Worm (Caenorhabditis elegans) whole organism, L2 larva: ENCODE measurements around the gene ymel-1.

ENCODE experiments used
- C34F6.9 ChIP-seq: fragments of 150-350 bp; optimal IDR thresholded peaks from 2 replicates; lab custom pipeline; 2014; ENCODE audit warnings: missing biosample characterization, missing genetic modification characterization
- F13H6.1 ChIP-seq: sonication (generic microtip); optimal IDR thresholded peaks from 2 replicates; lab custom pipeline; 2016; ENCODE audit warnings: missing genetic modification characterization, missing compliant biosample characterization
- R02D3.7 ChIP-seq: fragments of 150-350 bp; optimal IDR thresholded peaks from 2 replicates; lab custom pipeline; 2014; ENCODE audit warnings: missing biosample characterization, missing genetic modification characterization
- Y55F3AM.14 ChIP-seq: fragments of 200-800 bp; sonication (Bioruptor generic); optimal IDR thresholded peaks from 2 replicates; lab custom pipeline; 2018; ENCODE audit warnings: mild to moderate bottlenecking, missing genetic modification characterization, missing compliant biosample characterization
- ZK546.5 ChIP-seq: sonication (generic microtip); optimal IDR thresholded peaks from 2 replicates; lab custom pipeline; 2017; ENCODE audit warnings: missing biosample characterization, missing genetic modification characterization
- alr-1 ChIP-seq: fragments of 150-350 bp; optimal IDR thresholded peaks from 2 replicates; lab custom pipeline; 2014; ENCODE audit warnings: missing biosample characterization, missing genetic modification characterization
- ama-1 ChIP-seq: fragments of 150-350 bp; optimal IDR thresholded peaks from 2 replicates; lab custom pipeline; 2018; ENCODE audit warnings: inconsistent platforms
- blmp-1 ChIP-seq: sonication (generic microtip); optimal IDR thresholded peaks from 2 replicates; lab custom pipeline; 2017; ENCODE audit warnings: missing genetic modification characterization, mild to moderate bottlenecking, missing compliant biosample characterization, antibody characterized with exemption, moderate library complexity; ENCODE audit not compliant: insufficient read depth
- ceh-16 ChIP-seq: fragments of 150-350 bp; optimal IDR thresholded peaks from 2 replicates; lab custom pipeline; 2014; ENCODE audit warnings: missing biosample characterization, missing genetic modification characterization
- ceh-82 ChIP-seq: fragments of 150-350 bp; optimal IDR thresholded peaks from 2 replicates; lab custom pipeline; 2014; ENCODE audit warnings: missing biosample characterization, missing genetic modification characterization
- crh-2 ChIP-seq: sonication (generic microtip); optimal IDR thresholded peaks from 2 replicates; lab custom pipeline; 2017; ENCODE audit warnings: missing biosample characterization, missing genetic modification characterization
- egl-27 ChIP-seq: sonication (generic microtip); optimal IDR thresholded peaks from 3 replicates; lab custom pipeline; 2017; ENCODE audit warnings: missing biosample characterization, missing genetic modification reagents, missing genetic modification characterization
- elt-1 ChIP-seq: fragments of 150-350 bp; optimal IDR thresholded peaks from 2 replicates; lab custom pipeline; 2014; ENCODE audit warnings: missing biosample characterization, missing genetic modification characterization
- elt-3 ChIP-seq: sonication (generic microtip); optimal IDR thresholded peaks from 2 replicates; lab custom pipeline; 2017; ENCODE audit warnings: missing biosample characterization, missing genetic modification characterization
- fos-1 ChIP-seq: fragments of 150-350 bp; optimal IDR thresholded peaks from 2 replicates; lab custom pipeline; 2014; ENCODE audit warnings: missing biosample characterization, missing genetic modification characterization
- gmeb-1 ChIP-seq: fragments of 150-350 bp; optimal IDR thresholded peaks from 2 replicates; lab custom pipeline; 2014; ENCODE audit warnings: missing biosample characterization, missing genetic modification characterization
- lin-11 ChIP-seq: fragments of 150-350 bp; sonication (generic microtip); optimal IDR thresholded peaks from 2 replicates; lab custom pipeline; 2014; ENCODE audit warnings: missing biosample characterization, missing genetic modification characterization, inconsistent platforms, mixed read lengths
- lin-13 ChIP-seq: fragments of 150-350 bp; optimal IDR thresholded peaks from 2 replicates; lab custom pipeline; 2014; ENCODE audit warnings: missing biosample characterization, missing genetic modification reagents, missing genetic modification characterization
- lin-39 ChIP-seq: fragments of 150-350 bp; optimal IDR thresholded peaks from 2 replicates; lab custom pipeline; 2014; ENCODE audit warnings: missing biosample characterization, missing genetic modification reagents, missing genetic modification characterization
- lsy-2 ChIP-seq, 2 experiments: fragments of 150-350 bp in 1 of 2; sonication (generic microtip) in 1 of 2; optimal IDR thresholded peaks; 2 replicates each; lab custom pipeline; 2014 to 2017; ENCODE audit warnings: missing biosample characterization in 2 of 2, missing genetic modification characterization in 2 of 2
- mab-5 ChIP-seq: fragments of 150-350 bp; optimal IDR thresholded peaks from 2 replicates; lab custom pipeline; 2014; ENCODE audit warnings: missing biosample characterization, missing genetic modification characterization
- mbf-1 ChIP-seq: sonication (generic microtip); optimal IDR thresholded peaks from 2 replicates; lab custom pipeline; 2017; ENCODE audit warnings: missing biosample characterization, missing genetic modification characterization
- mdl-1 ChIP-seq, 2 experiments: fragments of 150-350 bp in 1 of 2; sonication (generic microtip) in 1 of 2; optimal IDR thresholded peaks; 2 replicates each; lab custom pipeline; 2017; ENCODE audit warnings: missing biosample characterization in 2 of 2, missing genetic modification characterization in 2 of 2
- nhr-10 ChIP-seq: sonication (generic microtip); optimal IDR thresholded peaks from 2 replicates; lab custom pipeline; 2017; ENCODE audit warnings: missing biosample characterization, missing genetic modification characterization
- nhr-11 ChIP-seq: fragments of 150-350 bp; optimal IDR thresholded peaks from 2 replicates; lab custom pipeline; 2014; ENCODE audit warnings: missing biosample characterization, missing genetic modification characterization
- nhr-12 ChIP-seq: fragments of 150-350 bp; optimal IDR thresholded peaks from 2 replicates; lab custom pipeline; 2014; ENCODE audit warnings: missing biosample characterization, missing genetic modification characterization
- nhr-129 ChIP-seq: fragments of 150-350 bp; optimal IDR thresholded peaks from 2 replicates; lab custom pipeline; 2014; ENCODE audit warnings: missing biosample characterization, missing genetic modification characterization
- nhr-21 ChIP-seq: fragments of 150-350 bp; optimal IDR thresholded peaks from 2 replicates; lab custom pipeline; 2014; ENCODE audit warnings: missing biosample characterization, missing genetic modification characterization
- nhr-23 ChIP-seq: fragments of 150-350 bp; optimal IDR thresholded peaks from 2 replicates; lab custom pipeline; 2014; ENCODE audit warnings: missing biosample characterization, missing genetic modification reagents, missing genetic modification characterization
- nhr-25 ChIP-seq: fragments of 150-350 bp; sonication (generic microtip); optimal IDR thresholded peaks from 3 replicates; lab custom pipeline; 2014; ENCODE audit warnings: missing biosample characterization, missing genetic modification characterization
- nhr-6 ChIP-seq: fragments of 150-350 bp; optimal IDR thresholded peaks from 2 replicates; lab custom pipeline; 2014; ENCODE audit warnings: missing biosample characterization, missing genetic modification characterization
- peb-1 ChIP-seq: fragments of 150-350 bp; optimal IDR thresholded peaks from 2 replicates; lab custom pipeline; 2014; ENCODE audit warnings: missing biosample characterization, missing genetic modification characterization
- sem-4 ChIP-seq: fragments of 150-350 bp; optimal IDR thresholded peaks from 2 replicates; lab custom pipeline; 2014; ENCODE audit warnings: missing biosample characterization, missing genetic modification reagents, missing genetic modification characterization
- skn-1 ChIP-seq: sonication (generic microtip); optimal IDR thresholded peaks from 2 replicates; lab custom pipeline; 2017; ENCODE audit warnings: missing biosample characterization, missing genetic modification characterization
- sma-3 ChIP-seq: sonication (generic microtip); optimal IDR thresholded peaks from 2 replicates; lab custom pipeline; 2016; ENCODE audit warnings: missing genetic modification reagents, missing genetic modification characterization, missing compliant biosample characterization
- sma-9 ChIP-seq, 2 experiments: fragments of 150-350 bp in 1 of 2; sonication (generic microtip) in 1 of 2; optimal IDR thresholded peaks; 2 replicates each; lab custom pipeline; 2014 to 2016; ENCODE audit warnings: missing genetic modification characterization in 2 of 2, mild to moderate bottlenecking in 1 of 2, missing biosample characterization in 1 of 2, missing compliant biosample characterization in 1 of 2, missing genetic modification reagents in 1 of 2, moderate library complexity in 1 of 2
- snpc-4 ChIP-seq: fragments of 150-350 bp; optimal IDR thresholded peaks from 2 replicates; lab custom pipeline; 2014; ENCODE audit warnings: missing biosample characterization, missing genetic modification characterization
- unc-39 ChIP-seq: fragments of 150-350 bp; optimal IDR thresholded peaks from 2 replicates; lab custom pipeline; 2014; ENCODE audit warnings: missing biosample characterization, missing genetic modification characterization
- unc-55 ChIP-seq: fragments of 150-350 bp; sonication (generic microtip); optimal IDR thresholded peaks from 3 replicates; lab custom pipeline; 2014; ENCODE audit warnings: missing biosample characterization, missing genetic modification reagents, missing genetic modification characterization
- unc-62 ChIP-seq: fragments of 150-350 bp; optimal IDR thresholded peaks from 2 replicates; lab custom pipeline; 2014; ENCODE audit warnings: missing biosample characterization, missing genetic modification reagents, missing genetic modification characterization
- zag-1 ChIP-seq: fragments of 150-350 bp; optimal IDR thresholded peaks from 2 replicates; lab custom pipeline; 2014; ENCODE audit warnings: missing biosample characterization, missing genetic modification characterization
- ztf-1 ChIP-seq: fragments of 200-800 bp; sonication (Bioruptor generic); conservative IDR thresholded peaks from 2 replicates; pipeline ENCODE4 v1.3.6; 2022; ENCODE audit warnings: missing genetic modification characterization, missing compliant biosample characterization
- ztf-11 ChIP-seq: sonication (generic microtip); optimal IDR thresholded peaks from 2 replicates; lab custom pipeline; 2017; ENCODE audit warnings: missing biosample characterization, missing genetic modification characterization
- ztf-4 ChIP-seq: fragments of 150-350 bp; optimal IDR thresholded peaks from 2 replicates; lab custom pipeline; 2014; ENCODE audit warnings: missing biosample characterization, missing genetic modification characterization

ymel-1 gene

ce11 chrIII:10460427-10461163, 44.7 kb downstream of the ymel-1 start, which contains the start of gene ecps-1 (continued):
- TF ChIP-seq elt-1 (no peak), unc-55 (GFP tag; lab: Kevin White, UChicago) (peak; percentile 96), fos-1 (tag; lab: Kevin White, UChicago) (peak; percentile 80), mdl-1 (tag; optimal IDR thresholded peaks at IDR 0.05; lab: Kevin White, UChicago) (peak; percentile 1 to 4), peb-1 (tag; lab: Kevin White, UChicago) (no peak), ztf-11 (no peak), nhr-21 (peak; percentile 81), ztf-1 (no peak), nhr-6 (peak; percentile 83), nhr-23 (tag; lab: Kevin White, UChicago) (no peak), lsy-2 (tag; optimal IDR thresholded peaks at IDR 0.05; lab: Kevin White, UChicago) (peak; percentile 70 to 93), elt-3 (no peak), ceh-82 (tag; lab: Kevin White, UChicago) (no peak), skn-1 (tag; lab: Kevin White, UChicago) (peak; percentile 95), ZK546.5 (tag; lab: Kevin White, UChicago) (peak; percentile 58), nhr-10 (tag; lab: Kevin White, UChicago) (no peak), mbf-1 (tag; lab: Kevin White, UChicago) (no peak), F13H6.1 (peak; percentile 77), egl-27 (tag; lab: Kevin White, UChicago) (peak; percentile 57), zag-1 (tag; lab: Kevin White, UChicago) (peak; percentile 48), snpc-4 (peak; percentile 50), gmeb-1 (tag; lab: Kevin White, UChicago) (peak; percentile 84), lin-39 (tag; lab: Kevin White, UChicago) (no peak), R02D3.7 (tag; lab: Kevin White, UChicago) (peak; percentile 41)

- peak; percentile 60 to 79 for TF ChIP-seq mdl-1 (tag; optimal IDR thresholded peaks at IDR 0.05; lab: Kevin White, UChicago)
- peak; percentile 91 for TF ChIP-seq unc-55 (GFP tag; lab: Kevin White, UChicago)
- TF ChIP-seq mab-5, result peak; percentile 86
- no peak for TF ChIP-seq unc-39 (tag; lab: Kevin White, UChicago)
- TF ChIP-seq lin-11 (tag; lab: Kevin White, UChicago), result peak; percentile 69
- peak; percentile 74 for TF ChIP-seq nhr-25
- TF ChIP-seq lsy-2 (tag; optimal IDR thresholded peaks at IDR 0.05; lab: Kevin White, UChicago), result peak; percentile 68 to 81
- TF ChIP-seq sma-9 (GFP tag; optimal IDR thresholded peaks at IDR 0.05; lab: Kevin White, UChicago), result peak; percentile 79
- TF ChIP-seq sma-9 (tag; optimal IDR thresholded peaks at IDR 0.05; lab: Kevin White, UChicago), result no peak
- peak; percentile 86 for TF ChIP-seq Y55F3AM.14 (GFP tag; lab: Kevin White, UChicago)
- TF ChIP-seq blmp-1 (tag; lab: Kevin White, UChicago), result no peak
- TF ChIP-seq nhr-11, result peak; percentile 1
- TF ChIP-seq crh-2, result peak; percentile 77
- peak; percentile 81 for TF ChIP-seq nhr-129 (tag; lab: Kevin White, UChicago)
- peak; percentile 81 for TF ChIP-seq gmeb-1 (tag; lab: Kevin White, UChicago)
- no peak for TF ChIP-seq ztf-1
- no peak for TF ChIP-seq ama-1 (lab: Kevin White, UChicago)
- peak; percentile 82 for TF ChIP-seq lin-13
- TF ChIP-seq nhr-12, result no peak
- peak; percentile 16 for TF ChIP-seq ceh-16 (tag; lab: Kevin White, UChicago)
- peak; percentile 22 for TF ChIP-seq skn-1 (tag; lab: Kevin White, UChicago)
- peak; percentile 27 for TF ChIP-seq snpc-4
- peak; percentile 91 for TF ChIP-seq F13H6.1
- no peak for TF ChIP-seq alr-1
- TF ChIP-seq C34F6.9 (tag; lab: Kevin White, UChicago), result peak; percentile 74
- TF ChIP-seq egl-27 (tag; lab: Kevin White, UChicago), result peak; percentile 38
- TF ChIP-seq zag-1 (tag; lab: Kevin White, UChicago), result peak; percentile 57
- peak; percentile 35 for TF ChIP-seq ztf-11
- peak; percentile 48 for TF ChIP-seq nhr-21
- peak; percentile 73 for TF ChIP-seq sem-4
- no peak for TF ChIP-seq lin-39 (tag; lab: Kevin White, UChicago)
- TF ChIP-seq sma-3 (GFP tag; lab: Kevin White, UChicago), result peak; percentile 78
- peak; percentile 43 for TF ChIP-seq ztf-4 (tag; lab: Kevin White, UChicago)
- TF ChIP-seq nhr-10 (tag; lab: Kevin White, UChicago), result peak; percentile 31
- TF ChIP-seq unc-62 (GFP tag; lab: Kevin White, UChicago), result no peak
- peak; percentile 23 for TF ChIP-seq R02D3.7 (tag; lab: Kevin White, UChicago)
- no peak for TF ChIP-seq mbf-1 (tag; lab: Kevin White, UChicago)
- peak; percentile 47 for TF ChIP-seq fos-1 (tag; lab: Kevin White, UChicago)
Measured at ce11 chrIII:10461164-10461546, 45.2 kb downstream of the ymel-1 start, which contains the start of gene atx-2. atx-2 (plus strand) TSS chrIII:10461389.
